Worm (Caenorhabditis elegans): ENCODE measurements around the gene C05A2.4.

DNA sequence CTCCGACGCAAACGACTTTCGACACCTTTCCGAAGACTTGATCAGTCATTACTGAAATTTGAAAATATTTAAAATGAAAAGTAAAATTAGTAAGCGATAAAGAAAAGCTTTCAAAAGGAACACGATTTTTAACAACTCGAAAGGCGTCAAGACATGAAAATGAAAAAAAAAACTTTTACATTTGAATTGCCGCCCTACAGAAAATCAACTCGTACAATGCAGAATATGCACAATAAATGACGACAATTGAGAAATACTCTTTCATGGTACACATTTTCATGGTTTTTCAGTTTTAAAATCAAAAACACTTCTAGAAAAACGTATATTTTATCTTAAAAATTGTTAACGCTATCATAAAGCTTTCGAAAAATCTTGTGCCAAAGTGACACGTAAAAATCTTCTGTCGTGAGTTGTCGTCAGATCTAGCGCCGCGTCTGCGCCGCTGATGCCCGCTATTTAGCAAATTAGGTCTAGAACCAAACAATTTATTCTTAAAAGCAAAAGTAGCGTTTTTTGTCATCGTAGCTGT is 33.8 kb upstream of the C05A2.4 start, which contains the start of gene sqv-4:
- TF ChIP-seq him-1 (tag; optimal IDR thresholded peaks at IDR 0.05) (no peak), W03F9.2 (tag; optimal IDR thresholded peaks at IDR 0.05) (peak; percentile 32), dao-5 (tag; optimal IDR thresholded peaks at IDR 0.05) (no peak)

Measured in whole organism, L4/young adult.